Fruit fly (Drosophila melanogaster) whole organism, embryonic: Measurements from ENCODE around the gene dod.
A peak's percentile ranks its signal among the peaks of the same experiment; 100 is the strongest.

Experiments
- ab ChIP-seq: fragments of 200-800 bp; sonication (Bioruptor generic); optimal IDR thresholded peaks from 2 replicates; lab custom pipeline; 2016; ENCODE audit warnings: missing biosample characterization, missing genetic modification characterization
- pzg ChIP-seq: fragments of 200-800 bp; sonication (Bioruptor generic); optimal IDR thresholded peaks from 3 replicates; lab custom pipeline; 2018; ENCODE audit warnings: missing biosample characterization, mild to moderate bottlenecking, missing genetic modification characterization, moderate library complexity
- tna ChIP-seq: fragments of 200-800 bp; sonication (Bioruptor generic); IDR thresholded peaks from 2 replicates; pipeline ENCODE4 v1.3.6; 2022; ENCODE audit warnings: missing biosample characterization, missing genetic modification characterization; ENCODE audit not compliant: partially characterized antibody
- usp ChIP-seq: fragments of >200 bp; optimal IDR thresholded peaks from 2 replicates; lab custom pipeline; 2017; ENCODE audit warnings: missing biosample characterization, missing genetic modification characterization

dm6 chrX:21387695-21388094, 42.5 kb downstream of the dod start, which contains the start of gene Ddx56:
- peak; percentile 8 for TF ChIP-seq pzg (GFP tag; lab: Kevin White, UChicago)
- TF ChIP-seq ab = no peak
- TF ChIP-seq tna (GFP tag; lab: Robert Waterston, UW) = 0 out of 2 replicates have a peak, but pooled peaks have one; percentile 16
- no peak for TF ChIP-seq usp (GFP tag; lab: Kevin White, UChicago)
